2 worm cellular contexts compared by ENCODE assay signal in genomic region chrV:5593406-5593805, ce11.
TF ChIP-seq lines count a peak whose summit lies in the region.

TSS of gene mrpl-48 (plus strand) at chrV:5593706.

TF ChIP-seq in whole organism, L3 larva, 47 proteins besides CTCF, POLR2A, EP300 and RAD21:
- TF ChIP-seq ama-1 (optimal IDR thresholded peaks at IDR 0.05; lab: Kevin White, UChicago) (peak; percentile 28), zag-1 (tag; optimal IDR thresholded peaks at IDR 0.05; lab: Kevin White, UChicago) (no peak)

TF ChIP-seq in whole organism, young adult, 124 proteins besides CTCF, POLR2A, EP300 and RAD21:
- TF ChIP-seq B0336.3 (GFP tag; IDR thresholded peaks at IDR 0.05; lab: Robert Waterston, UW) (peak; percentile 53; the same call in 1 of the 2 replicates), nhr-80 (tag; optimal IDR thresholded peaks at IDR 0.05; lab: Kevin White, UChicago) (no peak), D2030.7 (GFP tag; IDR thresholded peaks at IDR 0.05; lab: Robert Waterston, UW) (peak; percentile 24; the same call in 1 of the 2 replicates), F33H1.4 (GFP tag; IDR thresholded peaks at IDR 0.05; lab: Robert Waterston, UW) (no peak), dpff-1 (tag; optimal IDR thresholded peaks at IDR 0.05; lab: Kevin White, UChicago) (no peak), madf-8 (GFP tag; conservative IDR thresholded peaks at IDR 0.05; lab: Robert Waterston, UW) (no peak), dpl-1 (GFP tag; optimal IDR thresholded peaks at IDR 0.05; lab: Kevin White, UChicago) (no peak), rec-8 (tag; optimal IDR thresholded peaks at IDR 0.05; lab: Kevin White, UChicago) (no peak), snpc-3.4 (tag; optimal IDR thresholded peaks at IDR 0.05; lab: Kevin White, UChicago) (no peak), ama-1 (optimal IDR thresholded peaks at IDR 0.05; lab: Kevin White, UChicago) (no peak), ama-1 (GFP tag; optimal IDR thresholded peaks at IDR 0.05; lab: Kevin White, UChicago) (no peak), sdz-38 (tag; optimal IDR thresholded peaks at IDR 0.05; lab: Kevin White, UChicago) (no peak), hmg-20 (GFP tag; IDR thresholded peaks at IDR 0.05; lab: Robert Waterston, UW) (no peak), ztf-28 (GFP tag; IDR thresholded peaks at IDR 0.05; lab: Robert Waterston, UW) (no peak), ceh-27 (GFP tag; optimal IDR thresholded peaks at IDR 0.05; lab: Kevin White, UChicago) (no peak), fkh-3 (tag; optimal IDR thresholded peaks at IDR 0.05; lab: Kevin White, UChicago) (no peak)

Comparison
In these comparisons a context has a peak if more than half of its experiments do, and no peak if none do; other contexts are left out.
1. Of the 6 proteins assayed by ChIP-seq in both whole organism, young adult and whole organism, L3 larva: peak only in whole organism, young adult: none; only in whole organism, L3 larva: ama-1; in both: none; in neither: 5.